Worm (Caenorhabditis elegans) whole organism, mixed stage, embryonic: Measurements from ENCODE around the gene C24D10.4.

ENCODE experiments used
- ceh-39 ChIP-seq: fragments of 150-350 bp; optimal IDR thresholded peaks from 2 replicates; lab custom pipeline; 2014; ENCODE audit warnings: missing biosample characterization, missing genetic modification characterization
- ceh-43 ChIP-seq: fragments of 200-800 bp; sonication (Bioruptor generic); optimal IDR thresholded peaks from 2 replicates; lab custom pipeline; 2018; ENCODE audit warnings: mild to moderate bottlenecking, missing genetic modification characterization, moderate library complexity, missing compliant biosample characterization
- ceh-83 ChIP-seq: fragments of 200-800 bp; sonication (Bioruptor generic); optimal IDR thresholded peaks from 2 replicates; lab custom pipeline; 2018; ENCODE audit warnings: mild to moderate bottlenecking, missing genetic modification characterization, missing compliant biosample characterization
- cnd-1 ChIP-seq: fragments of 200-800 bp; sonication (Bioruptor generic); optimal IDR thresholded peaks from 2 replicates; lab custom pipeline; 2018; ENCODE audit warnings: mild to moderate bottlenecking, missing genetic modification characterization, missing compliant biosample characterization
- flh-1 ChIP-seq: fragments of 200-800 bp; sonication (Bioruptor generic); optimal IDR thresholded peaks from 2 replicates; lab custom pipeline; 2018; ENCODE audit warnings: mild to moderate bottlenecking, missing genetic modification characterization, moderate library complexity, missing compliant biosample characterization
- lsy-2 ChIP-seq: fragments of 150-350 bp; optimal IDR thresholded peaks from 2 replicates; lab custom pipeline; 2014; ENCODE audit warnings: missing biosample characterization, missing genetic modification characterization
- mls-2 ChIP-seq: sonication (generic microtip); optimal IDR thresholded peaks from 2 replicates; lab custom pipeline; 2016; ENCODE audit warnings: mild to moderate bottlenecking, missing genetic modification characterization, moderate library complexity, missing compliant biosample characterization
- nhr-12 ChIP-seq: fragments of 150-350 bp; optimal IDR thresholded peaks from 2 replicates; lab custom pipeline; 2014; ENCODE audit warnings: missing biosample characterization, missing genetic modification characterization
- snpc-4 ChIP-seq: fragments of 150-350 bp; optimal IDR thresholded peaks from 2 replicates; lab custom pipeline; 2014; ENCODE audit warnings: missing biosample characterization, missing genetic modification characterization
- sptf-1 ChIP-seq: sonication (generic microtip); optimal IDR thresholded peaks from 2 replicates; lab custom pipeline; 2017; ENCODE audit warnings: mild to moderate bottlenecking, missing genetic modification characterization, moderate library complexity, missing compliant biosample characterization
- tbx-8 ChIP-seq: fragments of 200-800 bp; sonication (Bioruptor generic); optimal IDR thresholded peaks from 2 replicates; lab custom pipeline; 2018; ENCODE audit warnings: mild to moderate bottlenecking, missing genetic modification characterization, moderate library complexity, missing compliant biosample characterization

C24D10.4 gene

DNA sequence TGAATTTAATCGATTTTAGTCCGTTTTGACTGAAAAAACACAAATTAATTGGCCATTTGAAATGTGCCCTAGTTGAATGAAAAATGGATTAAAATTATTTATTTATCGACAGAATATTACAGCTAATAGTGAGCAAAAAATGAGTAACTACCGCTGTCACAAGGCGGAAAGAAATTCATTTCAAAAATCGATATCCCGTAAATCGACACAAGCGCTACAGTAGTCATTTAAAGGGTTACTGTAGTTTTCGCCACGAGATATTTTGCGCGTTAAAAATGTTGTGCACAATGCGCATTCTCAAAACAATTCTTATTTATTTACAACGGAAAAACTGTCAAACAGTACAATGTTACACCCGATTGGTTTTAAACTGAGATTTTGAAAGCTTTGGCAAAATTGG is 50.3 kb downstream of the C24D10.4 start:
- no peak for TF ChIP-seq sptf-1 (tag; lab: Kevin White, UChicago)
- TF ChIP-seq lsy-2 (tag; lab: Kevin White, UChicago): no peak
- no peak for TF ChIP-seq mls-2 (tag; lab: Kevin White, UChicago)
- no peak for TF ChIP-seq cnd-1 (tag; lab: Kevin White, UChicago)
- no peak for TF ChIP-seq tbx-8 (GFP tag; lab: Kevin White, UChicago)
- no peak for TF ChIP-seq ceh-39 (tag; lab: Kevin White, UChicago)
- no peak for TF ChIP-seq ceh-43 (GFP tag; lab: Kevin White, UChicago)
- TF ChIP-seq nhr-12 (tag; lab: Kevin White, UChicago): no peak
- TF ChIP-seq ceh-83 (GFP tag; lab: Kevin White, UChicago): no peak
- no peak for TF ChIP-seq snpc-4 (tag; lab: Kevin White, UChicago)
- TF ChIP-seq flh-1 (GFP tag; lab: Kevin White, UChicago): no peak
